Fruit fly (Drosophila melanogaster) whole organism, prepupa: ENCODE measurements around the gene CG14282.
A peak's percentile ranks its signal among the peaks of the same experiment; 100 is the strongest.

ENCODE experiments used
- Blimp-1 ChIP-seq: fragments of 200-800 bp; sonication (Bioruptor generic); optimal IDR thresholded peaks from 3 replicates; lab custom pipeline; 2017; ENCODE audit warnings: missing biosample characterization, missing genetic modification characterization, mild to moderate bottlenecking, moderate library complexity, missing genetic modification reagents
- CG10631 ChIP-seq: fragments of 200-800 bp; sonication (Bioruptor generic); optimal IDR thresholded peaks from 2 replicates; lab custom pipeline; 2016; ENCODE audit warnings: missing biosample characterization, missing genetic modification characterization
- CG10669 ChIP-seq: fragments of 200-800 bp; sonication (Bioruptor generic); optimal IDR thresholded peaks from 3 replicates; lab custom pipeline; 2018; ENCODE audit warnings: missing biosample characterization, mild to moderate bottlenecking, missing genetic modification characterization, moderate library complexity
- CG11294 ChIP-seq: fragments of 200-800 bp; sonication (Bioruptor generic); IDR thresholded peaks from 2 replicates; pipeline ENCODE4 v1.3.6; 2022; ENCODE audit warnings: missing biosample characterization, missing genetic modification characterization
- CG11762 ChIP-seq: fragments of 200-800 bp; sonication (Bioruptor generic); optimal IDR thresholded peaks from 3 replicates; lab custom pipeline; 2016; ENCODE audit warnings: missing biosample characterization, missing genetic modification characterization; ENCODE audit not compliant: insufficient read depth
- CG11902 ChIP-seq: fragments of 200-800 bp; sonication (Bioruptor generic); optimal IDR thresholded peaks from 3 replicates; lab custom pipeline; 2016; ENCODE audit warnings: missing biosample characterization, missing genetic modification characterization
- CG15336 ChIP-seq: fragments of 200-800 bp; sonication (Bioruptor generic); IDR thresholded peaks from 2 replicates; pipeline ENCODE4 v1.3.6; 2022; ENCODE audit warnings: missing biosample characterization, missing genetic modification characterization
- CG1621 ChIP-seq: fragments of 200-800 bp; sonication (Bioruptor generic); optimal IDR thresholded peaks from 3 replicates; lab custom pipeline; 2018; ENCODE audit warnings: missing biosample characterization, mild to moderate bottlenecking, missing genetic modification characterization
- CG16779 ChIP-seq: fragments of 200-800 bp; sonication (Bioruptor generic); optimal IDR thresholded peaks from 3 replicates; lab custom pipeline; 2017; ENCODE audit warnings: missing biosample characterization, mild to moderate bottlenecking, missing genetic modification characterization
- CG3032 ChIP-seq: fragments of 200-800 bp; optimal IDR thresholded peaks from 2 replicates; lab custom pipeline; 2019; ENCODE audit warnings: missing biosample characterization, mild to moderate bottlenecking, missing genetic modification characterization, moderate library complexity
- CG32006 ChIP-seq: fragments of 200-800 bp; sonication (Bioruptor generic); optimal IDR thresholded peaks from 3 replicates; lab custom pipeline; 2017; ENCODE audit warnings: missing biosample characterization, mild to moderate bottlenecking, missing genetic modification characterization
- CG34406 ChIP-seq: fragments of 200-800 bp; sonication (Bioruptor generic); optimal IDR thresholded peaks from 3 replicates; lab custom pipeline; 2016; ENCODE audit warnings: missing biosample characterization, missing genetic modification characterization
- CG3919 ChIP-seq: fragments of 200-800 bp; sonication (Bioruptor generic); optimal IDR thresholded peaks from 3 replicates; lab custom pipeline; 2016; ENCODE audit warnings: missing biosample characterization, missing genetic modification characterization
- CG4318 ChIP-seq: fragments of 200-800 bp; sonication (Bioruptor generic); optimal IDR thresholded peaks from 3 replicates; lab custom pipeline; 2017; ENCODE audit warnings: missing biosample characterization, mild to moderate bottlenecking, missing genetic modification characterization
- CG6163 ChIP-seq: fragments of 200-800 bp; sonication (Bioruptor generic); IDR thresholded peaks from 3 replicates; pipeline ENCODE4 v1.3.6; 2022; ENCODE audit warnings: missing biosample characterization, missing genetic modification characterization
- CG6276 ChIP-seq: fragments of 200-800 bp; sonication (Bioruptor generic); optimal IDR thresholded peaks from 2 replicates; lab custom pipeline; 2017; ENCODE audit warnings: missing biosample characterization, mild to moderate bottlenecking, missing genetic modification characterization
- CG6808 ChIP-seq: fragments of 200-800 bp; sonication (Bioruptor generic); optimal IDR thresholded peaks from 3 replicates; lab custom pipeline; 2017; ENCODE audit warnings: missing biosample characterization, missing genetic modification characterization, mild to moderate bottlenecking, moderate library complexity, missing genetic modification reagents
- CG6854 ChIP-seq: fragments of 200-800 bp; sonication (Bioruptor generic); optimal IDR thresholded peaks from 2 replicates; lab custom pipeline; 2017; ENCODE audit warnings: missing biosample characterization, mild to moderate bottlenecking, missing genetic modification characterization
- CG7368 ChIP-seq: fragments of 200-800 bp; sonication (Bioruptor generic); optimal IDR thresholded peaks from 3 replicates; lab custom pipeline; 2016; ENCODE audit warnings: missing biosample characterization, missing genetic modification characterization
- CG8119 ChIP-seq: fragments of 200-800 bp; sonication (Bioruptor generic); IDR thresholded peaks from 3 replicates; pipeline ENCODE4 v1.3.6; 2022; ENCODE audit warnings: missing biosample characterization, missing genetic modification characterization
- CG8319 ChIP-seq: fragments of 200-800 bp; sonication (Bioruptor generic); optimal IDR thresholded peaks from 3 replicates; lab custom pipeline; 2016; ENCODE audit warnings: missing biosample characterization, missing genetic modification characterization
- CG8632 ChIP-seq: fragments of 200-800 bp; sonication (Bioruptor generic); optimal IDR thresholded peaks from 3 replicates; lab custom pipeline; 2016; ENCODE audit warnings: missing biosample characterization, missing genetic modification characterization
- Eip75B ChIP-seq: fragments of 200-800 bp; sonication (Bioruptor generic); optimal IDR thresholded peaks from 3 replicates; lab custom pipeline; 2016; ENCODE audit warnings: missing biosample characterization, missing genetic modification characterization
- Eip78C ChIP-seq: fragments of 200-800 bp; sonication (Bioruptor generic); peaks from one replicate; lab custom pipeline; 2016; ENCODE audit warnings: missing biosample characterization, missing genetic modification characterization
- Eip93F ChIP-seq: fragments of 200-800 bp; sonication (Bioruptor generic); optimal IDR thresholded peaks from 2 replicates; lab custom pipeline; 2016; ENCODE audit warnings: missing biosample characterization, mild to moderate bottlenecking, missing genetic modification characterization
- Ets21C ChIP-seq: fragments of 200-800 bp; sonication (Bioruptor generic); optimal IDR thresholded peaks from 3 replicates; lab custom pipeline; 2016; ENCODE audit warnings: missing biosample characterization, missing genetic modification characterization
- Ets96B ChIP-seq: fragments of 200-800 bp; optimal IDR thresholded peaks from 2 replicates; lab custom pipeline; 2019; ENCODE audit warnings: missing biosample characterization, mild to moderate bottlenecking, missing genetic modification characterization, moderate library complexity
- Gug ChIP-seq: fragments of 200-800 bp; sonication (Bioruptor generic); IDR thresholded peaks from 2 replicates; pipeline ENCODE4 v1.3.6; 2022; ENCODE audit warnings: missing biosample characterization, missing genetic modification characterization
- Hr38 ChIP-seq: sonication (Bioruptor generic); optimal IDR thresholded peaks from 2 replicates; lab custom pipeline; 2016; ENCODE audit warnings: missing biosample characterization, missing genetic modification characterization
- Hr39 ChIP-seq: fragments of 200-800 bp; sonication (Bioruptor generic); optimal IDR thresholded peaks from 2 replicates; lab custom pipeline; 2016; ENCODE audit warnings: missing biosample characterization, missing genetic modification characterization
- Hr4 ChIP-seq: fragments of 200-800 bp; sonication (Bioruptor generic); optimal IDR thresholded peaks from 3 replicates; lab custom pipeline; 2016; ENCODE audit warnings: missing biosample characterization, missing genetic modification characterization
- Lpt ChIP-seq: fragments of 200-800 bp; sonication (Bioruptor generic); optimal IDR thresholded peaks from 3 replicates; lab custom pipeline; 2016; ENCODE audit warnings: missing biosample characterization, missing genetic modification characterization
- Smox ChIP-seq: fragments of 200-800 bp; sonication (Bioruptor generic); optimal IDR thresholded peaks from 3 replicates; lab custom pipeline; 2016; ENCODE audit warnings: missing biosample characterization, missing genetic modification characterization
- Sox102F ChIP-seq: fragments of 200-800 bp; sonication (Bioruptor generic); optimal IDR thresholded peaks from 2 replicates; lab custom pipeline; 2016; ENCODE audit warnings: missing biosample characterization, mild to moderate bottlenecking, missing genetic modification characterization
- Sox14 ChIP-seq: fragments of 200-800 bp; sonication (Bioruptor generic); optimal IDR thresholded peaks from 3 replicates; lab custom pipeline; 2016; ENCODE audit warnings: missing biosample characterization, missing genetic modification characterization
- Sox15 ChIP-seq: fragments of 200-800 bp; sonication (Bioruptor generic); optimal IDR thresholded peaks from 3 replicates; lab custom pipeline; 2016; ENCODE audit warnings: missing biosample characterization, missing genetic modification characterization
- achi ChIP-seq: fragments of 200-800 bp; sonication (Bioruptor generic); optimal IDR thresholded peaks from 3 replicates; lab custom pipeline; 2016; ENCODE audit warnings: missing biosample characterization, missing genetic modification characterization
- acj6 ChIP-seq: fragments of 200-800 bp; sonication (Bioruptor generic); optimal IDR thresholded peaks from 3 replicates; lab custom pipeline; 2016; ENCODE audit warnings: missing biosample characterization, missing genetic modification characterization
- cyc ChIP-seq: fragments of 200-800 bp; sonication (Bioruptor generic); optimal IDR thresholded peaks from 3 replicates; lab custom pipeline; 2016; ENCODE audit warnings: missing biosample characterization, missing genetic modification characterization
- dac ChIP-seq: fragments of 200-800 bp; sonication (Bioruptor generic); optimal IDR thresholded peaks from 2 replicates; lab custom pipeline; 2017; ENCODE audit warnings: missing biosample characterization, mild to moderate bottlenecking, missing genetic modification characterization
- dsx ChIP-seq: fragments of 200-800 bp; optimal IDR thresholded peaks from 3 replicates; lab custom pipeline; 2019; ENCODE audit warnings: missing biosample characterization, mild to moderate bottlenecking, missing genetic modification characterization, moderate library complexity; ENCODE audit not compliant: poor library complexity, severe bottlenecking
- eg ChIP-seq: fragments of 200-800 bp; sonication (Bioruptor generic); IDR thresholded peaks from 3 replicates; pipeline ENCODE4 v1.3.6; 2022; ENCODE audit warnings: missing biosample characterization, missing genetic modification characterization
- esn ChIP-seq: fragments of 200-800 bp; sonication (Bioruptor generic); optimal IDR thresholded peaks from 2 replicates; lab custom pipeline; 2016; ENCODE audit warnings: missing biosample characterization, mild to moderate bottlenecking, missing genetic modification characterization, moderate library complexity
- fd59A ChIP-seq: fragments of 200-800 bp; sonication (Bioruptor generic); optimal IDR thresholded peaks from 2 replicates; lab custom pipeline; 2017; ENCODE audit warnings: missing biosample characterization, mild to moderate bottlenecking, missing genetic modification characterization, missing genetic modification reagents
- fd85E ChIP-seq: fragments of 200-800 bp; sonication (Bioruptor generic); optimal IDR thresholded peaks from 3 replicates; lab custom pipeline; 2016; ENCODE audit warnings: missing biosample characterization, missing genetic modification characterization
- lz ChIP-seq: fragments of 200-800 bp; sonication (Bioruptor generic); optimal IDR thresholded peaks from 3 replicates; lab custom pipeline; 2016; ENCODE audit warnings: missing biosample characterization, missing genetic modification characterization
- spab ChIP-seq: fragments of 200-800 bp; sonication (Bioruptor generic); optimal IDR thresholded peaks from 2 replicates; lab custom pipeline; 2017; ENCODE audit warnings: missing biosample characterization, mild to moderate bottlenecking, missing genetic modification characterization, missing genetic modification reagents
- ss ChIP-seq, 2 experiments: fragments of 200-800 bp; sonication (Bioruptor generic); optimal IDR thresholded peaks; 2 replicates in 1 of 2; 3 replicates in 1 of 2; lab custom pipeline; 2017 to 2018; ENCODE audit warnings: mild to moderate bottlenecking in 2 of 2, missing biosample characterization in 2 of 2, missing genetic modification characterization in 2 of 2, moderate library complexity in 1 of 2
- svp ChIP-seq: fragments of 200-800 bp; sonication (Bioruptor generic); peaks from one replicate; lab custom pipeline; 2016; ENCODE audit warnings: missing biosample characterization, missing genetic modification characterization
- topi ChIP-seq: fragments of 200-800 bp; sonication (Bioruptor generic); optimal IDR thresholded peaks from 3 replicates; lab custom pipeline; 2016; ENCODE audit warnings: missing biosample characterization, missing genetic modification characterization
- vri ChIP-seq: fragments of 200-800 bp; sonication (Bioruptor generic); optimal IDR thresholded peaks from 3 replicates; lab custom pipeline; 2016; ENCODE audit warnings: missing biosample characterization, mild to moderate bottlenecking, missing genetic modification characterization

The CG14282 gene

dm6 chr3R:19156670-19157402 lies 20.0 kb upstream of the CG14282 start, which contains the start of gene nanos:
nanos (plus strand) TSS chr3R:19157238.
- TF ChIP-seq CG4318 (GFP tag; lab: Kevin White, UChicago) (no peak), CG8119 (GFP tag; lab: Robert Waterston, UW) (no peak; the same call in 2 of the 3 replicates), Ets96B (tag; lab: Kevin White, UChicago) (no peak), Eip93F (GFP tag; lab: Kevin White, UChicago) (no peak), eg (GFP tag; lab: Robert Waterston, UW) (peak; percentile 33; the same call in 1 of the 3 replicates), Blimp-1 (GFP tag; lab: Kevin White, UChicago) (no peak), CG11294 (no peak), Eip75B (GFP tag; lab: Kevin White, UChicago) (peak; percentile 21), Sox14 (peak; percentile 52), svp (GFP tag; lab: Kevin White, UChicago) (no peak), Gug (peak; percentile 25; the same call in 1 of the 2 replicates), dsx (GFP tag; lab: Kevin White, UChicago) (no peak), vri (GFP tag; lab: Kevin White, UChicago) (peak; percentile 73), CG6276 (no peak), Eip78C (GFP tag; lab: Kevin White, UChicago) (no peak), Ets21C (GFP tag; lab: Kevin White, UChicago) (peak; percentile 29), acj6 (peak; percentile 3), lz (GFP tag; lab: Kevin White, UChicago) (peak; percentile 68), CG16779 (tag; lab: Kevin White, UChicago) (no peak), Lpt (GFP tag; lab: Kevin White, UChicago) (no peak), ss (GFP tag; optimal IDR thresholded peaks at IDR 0.05; lab: Kevin White, UChicago) (no peak), achi (GFP tag; lab: Kevin White, UChicago) (peak; percentile 12), cyc (GFP tag; lab: Kevin White, UChicago) (peak; percentile 64), CG10669 (GFP tag; lab: Kevin White, UChicago) (no peak), CG11902 (GFP tag; lab: Kevin White, UChicago) (peak; percentile 39), CG10631 (peak; percentile 56), Smox (GFP tag; lab: Kevin White, UChicago) (peak; percentile 1), Hr39 (GFP tag; lab: Kevin White, UChicago) (peak; percentile 46), CG8319 (GFP tag; lab: Kevin White, UChicago) (no peak), fd59A (GFP tag; lab: Kevin White, UChicago) (no peak), fd85E (GFP tag; lab: Kevin White, UChicago) (no peak), CG15336 (GFP tag; lab: Robert Waterston, UW) (no peak), CG34406 (GFP tag; lab: Kevin White, UChicago) (no peak), CG6854 (GFP tag; lab: Kevin White, UChicago) (no peak), CG6163 (GFP tag; lab: Robert Waterston, UW) (peak; percentile 72; the same call in 2 of the 3 replicates), Sox15 (GFP tag; lab: Kevin White, UChicago) (no peak), CG6808 (GFP tag; lab: Kevin White, UChicago) (no peak), esn (peak; percentile 59), Hr38 (GFP tag; lab: Kevin White, UChicago) (no peak), CG7368 (GFP tag; lab: Kevin White, UChicago) (no peak), CG3919 (peak; percentile 58), topi (GFP tag; lab: Kevin White, UChicago) (peak; percentile 39), CG8632 (GFP tag; lab: Kevin White, UChicago) (no peak), Hr4 (GFP tag; lab: Kevin White, UChicago) (no peak), spab (GFP tag; lab: Kevin White, UChicago) (no peak), CG11762 (GFP tag; lab: Kevin White, UChicago) (no peak), CG1621 (tag; lab: Kevin White, UChicago) (peak; percentile 18), CG32006 (GFP tag; lab: Kevin White, UChicago) (peak; percentile 21), Sox102F (GFP tag; lab: Kevin White, UChicago) (no peak), CG3032 (tag; lab: Kevin White, UChicago) (peak; percentile 52), dac (no peak)
